Fruit fly (Drosophila melanogaster) Kc167 (cell line): ENCODE measurements around the gene CG12171.

Experiments
- Myc ChIP-seq: fragments of >200 bp; optimal IDR thresholded peaks from 2 replicates; lab custom pipeline; 2017; ENCODE audit warnings: missing external identifiers
- Sin3A ChIP-seq: fragments of >200 bp; optimal IDR thresholded peaks from 2 replicates; lab custom pipeline; 2018; ENCODE audit warnings: missing external identifiers
- h ChIP-seq: fragments of >200 bp; optimal IDR thresholded peaks from 3 replicates; lab custom pipeline; 2018; ENCODE audit warnings: missing external identifiers
- psq ChIP-seq: fragments of >200 bp; optimal IDR thresholded peaks from 2 replicates; lab custom pipeline; 2017; ENCODE audit warnings: missing external identifiers
- ttk ChIP-seq: sonication (Bioruptor generic); optimal IDR thresholded peaks from 2 replicates; lab custom pipeline; 2017; ENCODE audit warnings: missing external identifiers

- no peak for TF ChIP-seq psq (lab: Kevin White, UChicago)
- TF ChIP-seq Sin3A (lab: Kevin White, UChicago) = no peak
- TF ChIP-seq ttk (lab: Kevin White, UChicago) = no peak
- no peak for TF ChIP-seq Myc (lab: Kevin White, UChicago)
- no peak for TF ChIP-seq h
Observed at dm6 chr3R:5682921-5683748, 49.7 kb downstream of the CG12171 start.
